Worm (Caenorhabditis elegans) whole organism, L2 larva: Measurements from ENCODE around the gene ani-2.
A peak's percentile ranks its signal among the peaks of the same experiment; 100 is the strongest.

ENCODE experiments used
- C34F6.9 ChIP-seq: fragments of 150-350 bp; optimal IDR thresholded peaks from 2 replicates; lab custom pipeline; 2014; ENCODE audit warnings: missing biosample characterization, missing genetic modification characterization
- F13H6.1 ChIP-seq: sonication (generic microtip); optimal IDR thresholded peaks from 2 replicates; lab custom pipeline; 2016; ENCODE audit warnings: missing genetic modification characterization, missing compliant biosample characterization
- R02D3.7 ChIP-seq: fragments of 150-350 bp; optimal IDR thresholded peaks from 2 replicates; lab custom pipeline; 2014; ENCODE audit warnings: missing biosample characterization, missing genetic modification characterization
- Y55F3AM.14 ChIP-seq: fragments of 200-800 bp; sonication (Bioruptor generic); optimal IDR thresholded peaks from 2 replicates; lab custom pipeline; 2018; ENCODE audit warnings: mild to moderate bottlenecking, missing genetic modification characterization, missing compliant biosample characterization
- ZK546.5 ChIP-seq: sonication (generic microtip); optimal IDR thresholded peaks from 2 replicates; lab custom pipeline; 2017; ENCODE audit warnings: missing biosample characterization, missing genetic modification characterization
- alr-1 ChIP-seq: fragments of 150-350 bp; optimal IDR thresholded peaks from 2 replicates; lab custom pipeline; 2014; ENCODE audit warnings: missing biosample characterization, missing genetic modification characterization
- aly-2 ChIP-seq: fragments of 150-350 bp; optimal IDR thresholded peaks from 2 replicates; lab custom pipeline; 2014; ENCODE audit warnings: missing biosample characterization, missing genetic modification characterization
- ama-1 ChIP-seq: fragments of 150-350 bp; optimal IDR thresholded peaks from 2 replicates; lab custom pipeline; 2018; ENCODE audit warnings: inconsistent platforms
- blmp-1 ChIP-seq: sonication (generic microtip); optimal IDR thresholded peaks from 2 replicates; lab custom pipeline; 2017; ENCODE audit warnings: missing genetic modification characterization, mild to moderate bottlenecking, missing compliant biosample characterization, antibody characterized with exemption, moderate library complexity; ENCODE audit not compliant: insufficient read depth
- ceh-16 ChIP-seq: fragments of 150-350 bp; optimal IDR thresholded peaks from 2 replicates; lab custom pipeline; 2014; ENCODE audit warnings: missing biosample characterization, missing genetic modification characterization
- ceh-82 ChIP-seq: fragments of 150-350 bp; optimal IDR thresholded peaks from 2 replicates; lab custom pipeline; 2014; ENCODE audit warnings: missing biosample characterization, missing genetic modification characterization
- crh-2 ChIP-seq: sonication (generic microtip); optimal IDR thresholded peaks from 2 replicates; lab custom pipeline; 2017; ENCODE audit warnings: missing biosample characterization, missing genetic modification characterization
- dmd-4 ChIP-seq: sonication (generic microtip); optimal IDR thresholded peaks from 2 replicates; lab custom pipeline; 2017; ENCODE audit warnings: missing biosample characterization, missing genetic modification characterization
- egl-27 ChIP-seq: sonication (generic microtip); optimal IDR thresholded peaks from 3 replicates; lab custom pipeline; 2017; ENCODE audit warnings: missing biosample characterization, missing genetic modification reagents, missing genetic modification characterization
- elt-1 ChIP-seq: fragments of 150-350 bp; optimal IDR thresholded peaks from 2 replicates; lab custom pipeline; 2014; ENCODE audit warnings: missing biosample characterization, missing genetic modification characterization
- elt-3 ChIP-seq: sonication (generic microtip); optimal IDR thresholded peaks from 2 replicates; lab custom pipeline; 2017; ENCODE audit warnings: missing biosample characterization, missing genetic modification characterization
- fos-1 ChIP-seq: fragments of 150-350 bp; optimal IDR thresholded peaks from 2 replicates; lab custom pipeline; 2014; ENCODE audit warnings: missing biosample characterization, missing genetic modification characterization
- gmeb-1 ChIP-seq: fragments of 150-350 bp; optimal IDR thresholded peaks from 2 replicates; lab custom pipeline; 2014; ENCODE audit warnings: missing biosample characterization, missing genetic modification characterization
- lin-11 ChIP-seq: fragments of 150-350 bp; sonication (generic microtip); optimal IDR thresholded peaks from 2 replicates; lab custom pipeline; 2014; ENCODE audit warnings: missing biosample characterization, missing genetic modification characterization, inconsistent platforms, mixed read lengths
- lin-13 ChIP-seq: fragments of 150-350 bp; optimal IDR thresholded peaks from 2 replicates; lab custom pipeline; 2014; ENCODE audit warnings: missing biosample characterization, missing genetic modification reagents, missing genetic modification characterization
- lin-39 ChIP-seq: fragments of 150-350 bp; optimal IDR thresholded peaks from 2 replicates; lab custom pipeline; 2014; ENCODE audit warnings: missing biosample characterization, missing genetic modification reagents, missing genetic modification characterization
- lsy-2 ChIP-seq, 2 experiments: fragments of 150-350 bp in 1 of 2; sonication (generic microtip) in 1 of 2; optimal IDR thresholded peaks; 2 replicates each; lab custom pipeline; 2014 to 2017; ENCODE audit warnings: missing biosample characterization in 2 of 2, missing genetic modification characterization in 2 of 2
- mab-5 ChIP-seq: fragments of 150-350 bp; optimal IDR thresholded peaks from 2 replicates; lab custom pipeline; 2014; ENCODE audit warnings: missing biosample characterization, missing genetic modification characterization
- mbf-1 ChIP-seq: sonication (generic microtip); optimal IDR thresholded peaks from 2 replicates; lab custom pipeline; 2017; ENCODE audit warnings: missing biosample characterization, missing genetic modification characterization
- mdl-1 ChIP-seq, 2 experiments: fragments of 150-350 bp in 1 of 2; sonication (generic microtip) in 1 of 2; optimal IDR thresholded peaks; 2 replicates each; lab custom pipeline; 2017; ENCODE audit warnings: missing biosample characterization in 2 of 2, missing genetic modification characterization in 2 of 2
- nhr-10 ChIP-seq: sonication (generic microtip); optimal IDR thresholded peaks from 2 replicates; lab custom pipeline; 2017; ENCODE audit warnings: missing biosample characterization, missing genetic modification characterization
- nhr-11 ChIP-seq: fragments of 150-350 bp; optimal IDR thresholded peaks from 2 replicates; lab custom pipeline; 2014; ENCODE audit warnings: missing biosample characterization, missing genetic modification characterization
- nhr-12 ChIP-seq: fragments of 150-350 bp; optimal IDR thresholded peaks from 2 replicates; lab custom pipeline; 2014; ENCODE audit warnings: missing biosample characterization, missing genetic modification characterization
- nhr-129 ChIP-seq: fragments of 150-350 bp; optimal IDR thresholded peaks from 2 replicates; lab custom pipeline; 2014; ENCODE audit warnings: missing biosample characterization, missing genetic modification characterization
- nhr-21 ChIP-seq: fragments of 150-350 bp; optimal IDR thresholded peaks from 2 replicates; lab custom pipeline; 2014; ENCODE audit warnings: missing biosample characterization, missing genetic modification characterization
- nhr-23 ChIP-seq: fragments of 150-350 bp; optimal IDR thresholded peaks from 2 replicates; lab custom pipeline; 2014; ENCODE audit warnings: missing biosample characterization, missing genetic modification reagents, missing genetic modification characterization
- nhr-237 ChIP-seq: fragments of 150-350 bp; optimal IDR thresholded peaks from 2 replicates; lab custom pipeline; 2014; ENCODE audit warnings: missing biosample characterization, missing genetic modification characterization
- nhr-25 ChIP-seq: fragments of 150-350 bp; sonication (generic microtip); optimal IDR thresholded peaks from 3 replicates; lab custom pipeline; 2014; ENCODE audit warnings: missing biosample characterization, missing genetic modification characterization
- nhr-6 ChIP-seq: fragments of 150-350 bp; optimal IDR thresholded peaks from 2 replicates; lab custom pipeline; 2014; ENCODE audit warnings: missing biosample characterization, missing genetic modification characterization
- nhr-77 ChIP-seq: fragments of 150-350 bp; optimal IDR thresholded peaks from 2 replicates; lab custom pipeline; 2014; ENCODE audit warnings: missing biosample characterization, missing genetic modification characterization
- peb-1 ChIP-seq: fragments of 150-350 bp; optimal IDR thresholded peaks from 2 replicates; lab custom pipeline; 2014; ENCODE audit warnings: missing biosample characterization, missing genetic modification characterization
- sem-4 ChIP-seq: fragments of 150-350 bp; optimal IDR thresholded peaks from 2 replicates; lab custom pipeline; 2014; ENCODE audit warnings: missing biosample characterization, missing genetic modification reagents, missing genetic modification characterization
- skn-1 ChIP-seq: sonication (generic microtip); optimal IDR thresholded peaks from 2 replicates; lab custom pipeline; 2017; ENCODE audit warnings: missing biosample characterization, missing genetic modification characterization
- sma-3 ChIP-seq: sonication (generic microtip); optimal IDR thresholded peaks from 2 replicates; lab custom pipeline; 2016; ENCODE audit warnings: missing genetic modification reagents, missing genetic modification characterization, missing compliant biosample characterization
- sma-9 ChIP-seq, 2 experiments: fragments of 150-350 bp in 1 of 2; sonication (generic microtip) in 1 of 2; optimal IDR thresholded peaks; 2 replicates each; lab custom pipeline; 2014 to 2016; ENCODE audit warnings: missing genetic modification characterization in 2 of 2, mild to moderate bottlenecking in 1 of 2, missing biosample characterization in 1 of 2, missing compliant biosample characterization in 1 of 2, missing genetic modification reagents in 1 of 2, moderate library complexity in 1 of 2
- snpc-4 ChIP-seq: fragments of 150-350 bp; optimal IDR thresholded peaks from 2 replicates; lab custom pipeline; 2014; ENCODE audit warnings: missing biosample characterization, missing genetic modification characterization
- unc-39 ChIP-seq: fragments of 150-350 bp; optimal IDR thresholded peaks from 2 replicates; lab custom pipeline; 2014; ENCODE audit warnings: missing biosample characterization, missing genetic modification characterization
- unc-55 ChIP-seq: fragments of 150-350 bp; sonication (generic microtip); optimal IDR thresholded peaks from 3 replicates; lab custom pipeline; 2014; ENCODE audit warnings: missing biosample characterization, missing genetic modification reagents, missing genetic modification characterization
- zag-1 ChIP-seq: fragments of 150-350 bp; optimal IDR thresholded peaks from 2 replicates; lab custom pipeline; 2014; ENCODE audit warnings: missing biosample characterization, missing genetic modification characterization
- ztf-1 ChIP-seq: fragments of 200-800 bp; sonication (Bioruptor generic); conservative IDR thresholded peaks from 2 replicates; pipeline ENCODE4 v1.3.6; 2022; ENCODE audit warnings: missing genetic modification characterization, missing compliant biosample characterization
- ztf-11 ChIP-seq: sonication (generic microtip); optimal IDR thresholded peaks from 2 replicates; lab custom pipeline; 2017; ENCODE audit warnings: missing biosample characterization, missing genetic modification characterization
- ztf-4 ChIP-seq: fragments of 150-350 bp; optimal IDR thresholded peaks from 2 replicates; lab custom pipeline; 2014; ENCODE audit warnings: missing biosample characterization, missing genetic modification characterization

The ani-2 gene

ce11 chrII:6351887-6352286, 13.3 kb downstream of the ani-2 start, which contains the start of gene C32D5.10:
Gene C32D5.10 (minus strand): TSS chrII:6351987.
- no peak for TF ChIP-seq fos-1 (tag; lab: Kevin White, UChicago)
- peak; percentile 28 for TF ChIP-seq nhr-25 (tag; lab: Kevin White, UChicago)

- TF ChIP-seq sma-3 (GFP tag; lab: Kevin White, UChicago) (no peak), unc-39 (tag; lab: Kevin White, UChicago) (no peak), lin-11 (tag; lab: Kevin White, UChicago) (no peak), snpc-4 (tag; lab: Kevin White, UChicago) (no peak), nhr-10 (tag; lab: Kevin White, UChicago) (no peak), R02D3.7 (tag; lab: Kevin White, UChicago) (no peak), nhr-6 (no peak), peb-1 (no peak), sem-4 (tag; lab: Kevin White, UChicago) (no peak), aly-2 (tag; lab: Kevin White, UChicago) (no peak), alr-1 (tag; lab: Kevin White, UChicago) (no peak), nhr-21 (no peak), crh-2 (tag; lab: Kevin White, UChicago) (no peak), ceh-16 (tag; lab: Kevin White, UChicago) (no peak), C34F6.9 (tag; lab: Kevin White, UChicago) (no peak), ama-1 (no peak), lin-39 (tag; lab: Kevin White, UChicago) (no peak), nhr-25 (tag; lab: Kevin White, UChicago) (no peak), nhr-129 (no peak)
Observed at ce11 chrII:6349968-6350367, 15.2 kb downstream of the ani-2 start.

- TF ChIP-seq nhr-23 (tag; lab: Kevin White, UChicago) (no peak), ztf-11 (no peak), ama-1 (peak; percentile 99), fos-1 (tag; lab: Kevin White, UChicago) (peak; percentile 92), egl-27 (peak; percentile 84), zag-1 (tag; lab: Kevin White, UChicago) (peak; percentile 58), ZK546.5 (tag; lab: Kevin White, UChicago) (no peak), elt-3 (no peak), sma-3 (GFP tag; lab: Kevin White, UChicago) (peak; percentile 95), peb-1 (no peak), elt-1 (tag; lab: Kevin White, UChicago) (peak; percentile 66), nhr-10 (tag; lab: Kevin White, UChicago) (peak; percentile 56), snpc-4 (tag; lab: Kevin White, UChicago) (peak; percentile 47), C34F6.9 (tag; lab: Kevin White, UChicago) (peak; percentile 98), sem-4 (tag; lab: Kevin White, UChicago) (peak; percentile 87), lin-13 (GFP tag; lab: Kevin White, UChicago) (peak; percentile 83), ztf-4 (tag; lab: Kevin White, UChicago) (peak; percentile 89), blmp-1 (tag; lab: Kevin White, UChicago) (peak; percentile 90), nhr-237 (tag; lab: Kevin White, UChicago) (peak; percentile 61), ceh-82 (tag; lab: Kevin White, UChicago) (peak; percentile 44), gmeb-1 (tag; lab: Kevin White, UChicago) (peak; percentile 83), nhr-25 (tag; lab: Kevin White, UChicago) (peak; percentile 96), dmd-4 (no peak), mdl-1 (tag; optimal IDR thresholded peaks at IDR 0.05; lab: Kevin White, UChicago) (peak; percentile 56 to 87), nhr-77 (tag; lab: Kevin White, UChicago) (no peak), sma-9 (GFP tag; optimal IDR thresholded peaks at IDR 0.05; lab: Kevin White, UChicago) (peak; percentile 96), sma-9 (tag; optimal IDR thresholded peaks at IDR 0.05; lab: Kevin White, UChicago) (no peak), nhr-12 (tag; lab: Kevin White, UChicago) (no peak), skn-1 (tag; lab: Kevin White, UChicago) (no peak), lsy-2 (tag; optimal IDR thresholded peaks at IDR 0.05; lab: Kevin White, UChicago) (peak; percentile 72 to 92), nhr-21 (peak; percentile 92), mbf-1 (no peak), unc-55 (GFP tag; lab: Kevin White, UChicago) (peak; percentile 89), ceh-16 (tag; lab: Kevin White, UChicago) (peak; percentile 84), lin-39 (tag; lab: Kevin White, UChicago) (no peak), aly-2 (tag; lab: Kevin White, UChicago) (no peak), R02D3.7 (tag; lab: Kevin White, UChicago) (no peak), Y55F3AM.14 (GFP tag; lab: Kevin White, UChicago) (peak; percentile 56), alr-1 (tag; lab: Kevin White, UChicago) (no peak), lin-11 (tag; lab: Kevin White, UChicago) (peak; percentile 82), mab-5 (tag; lab: Kevin White, UChicago) (peak; percentile 90), nhr-6 (peak; percentile 65), nhr-11 (tag; lab: Kevin White, UChicago) (no peak), nhr-129 (peak; percentile 95), F13H6.1 (tag; lab: Kevin White, UChicago) (peak; percentile 95), ztf-1 (GFP tag; lab: Robert Waterston, UW) (no peak), unc-39 (tag; lab: Kevin White, UChicago) (no peak), crh-2 (tag; lab: Kevin White, UChicago) (peak; percentile 96)
Observed at ce11 chrII:6348360-6348759, 16.8 kb downstream of the ani-2 start.
